Worm (Caenorhabditis elegans) whole organism, L4 larva: Measurements from ENCODE around the gene C16D9.1.

Experiments used
- F26F4.8 ChIP-seq: fragments of 200-800 bp; sonication (Bioruptor generic); conservative IDR thresholded peaks from 2 replicates; pipeline ENCODE4 v1.3.6; 2022; ENCODE audit warnings: missing genetic modification characterization, missing compliant biosample characterization
- F44E2.7 ChIP-seq: fragments of 200-800 bp; sonication (Bioruptor generic); IDR thresholded peaks from 2 replicates; pipeline ENCODE4 v2.1.2; 2022; ENCODE audit warnings: missing genetic modification characterization, missing compliant biosample characterization
- R02D3.7 ChIP-seq: fragments of 150-350 bp; sonication (generic microtip); optimal IDR thresholded peaks from 3 replicates; lab custom pipeline; 2014; ENCODE audit warnings: missing biosample characterization, missing genetic modification characterization
- Y5F2A.4 ChIP-seq: fragments of 200-800 bp; sonication (Bioruptor generic); optimal IDR thresholded peaks from 2 replicates; lab custom pipeline; 2018; ENCODE audit warnings: mild to moderate bottlenecking, missing genetic modification characterization, missing compliant biosample characterization
- ZK546.5 ChIP-seq, 2 experiments: sonication (generic microtip); optimal IDR thresholded peaks; 2 replicates each; lab custom pipeline; 2017; ENCODE audit warnings: missing biosample characterization in 2 of 2, missing genetic modification characterization in 2 of 2
- aha-1 ChIP-seq: fragments of 150-350 bp; peaks from one replicate; lab custom pipeline; 2014; ENCODE audit warnings: missing biosample characterization, missing genetic modification characterization
- ama-1 ChIP-seq: fragments of 150-350 bp; optimal IDR thresholded peaks from 2 replicates; lab custom pipeline; 2014; ENCODE audit warnings: inconsistent platforms, mixed read lengths
- ceh-20 ChIP-seq: fragments of 200-800 bp; sonication (Bioruptor generic); IDR thresholded peaks from 2 replicates; pipeline ENCODE4 v1.3.6; 2022; ENCODE audit warnings: missing genetic modification reagents, missing genetic modification characterization, missing compliant biosample characterization
- ceh-62 ChIP-seq: sonication (generic microtip); optimal IDR thresholded peaks from 2 replicates; lab custom pipeline; 2017; ENCODE audit warnings: missing biosample characterization, missing genetic modification characterization
- ceh-82 ChIP-seq: sonication (generic microtip); optimal IDR thresholded peaks from 2 replicates; lab custom pipeline; 2017; ENCODE audit warnings: missing biosample characterization, missing genetic modification characterization
- cey-2 ChIP-seq: sonication (generic microtip); optimal IDR thresholded peaks from 3 replicates; lab custom pipeline; 2017; ENCODE audit warnings: missing genetic modification characterization, mild to moderate bottlenecking, missing compliant biosample characterization, antibody characterized with exemption, borderline replicate concordance; ENCODE audit not compliant: insufficient read depth
- daf-16 ChIP-seq, 3 experiments: sonication (generic microtip); optimal IDR thresholded peaks; 2 replicates each; lab custom pipeline; 2016 to 2017; ENCODE audit warnings: missing genetic modification characterization in 3 of 3, missing genetic modification reagents in 3 of 3, mild to moderate bottlenecking in 2 of 3, missing compliant biosample characterization in 2 of 3, missing biosample characterization in 1 of 3, moderate library complexity in 1 of 3
- daf-19 ChIP-seq: fragments of 200-800 bp; sonication (Bioruptor generic); conservative IDR thresholded peaks from 2 replicates; pipeline ENCODE4 v1.3.6; 2022; ENCODE audit warnings: missing genetic modification characterization, missing compliant biosample characterization
- dmd-6 ChIP-seq: fragments of 200-800 bp; sonication (Bioruptor generic); IDR thresholded peaks from 2 replicates; pipeline ENCODE4 v1.3.6; 2022; ENCODE audit warnings: missing genetic modification reagents, missing genetic modification characterization, missing compliant biosample characterization
- dve-1 ChIP-seq: sonication (generic microtip); optimal IDR thresholded peaks from 2 replicates; lab custom pipeline; 2017; ENCODE audit warnings: antibody characterized with exemption, mild to moderate bottlenecking, missing genetic modification characterization, missing compliant biosample characterization; ENCODE audit not compliant: insufficient read depth
- fkh-10 ChIP-seq: fragments of 150-350 bp; optimal IDR thresholded peaks from 2 replicates; lab custom pipeline; 2014; ENCODE audit warnings: missing biosample characterization, missing genetic modification reagents, missing genetic modification characterization
- fos-1 ChIP-seq: fragments of 150-350 bp; optimal IDR thresholded peaks from 2 replicates; lab custom pipeline; 2014; ENCODE audit warnings: missing biosample characterization, missing genetic modification characterization
- hlh-11 ChIP-seq: fragments of 200-800 bp; sonication (Bioruptor generic); optimal IDR thresholded peaks from 2 replicates; lab custom pipeline; 2018; ENCODE audit warnings: mild to moderate bottlenecking, missing genetic modification characterization, missing compliant biosample characterization
- hlh-30 ChIP-seq: sonication (generic microtip); optimal IDR thresholded peaks from 2 replicates; lab custom pipeline; 2017; ENCODE audit warnings: antibody characterized with exemption, mild to moderate bottlenecking, missing genetic modification characterization, missing compliant biosample characterization; ENCODE audit not compliant: insufficient read depth
- lim-7 ChIP-seq: fragments of 200-800 bp; sonication (Bioruptor generic); IDR thresholded peaks from 2 replicates; pipeline ENCODE4 v1.3.6; 2022; ENCODE audit warnings: missing genetic modification characterization, missing compliant biosample characterization
- lin-13 ChIP-seq: fragments of 150-350 bp; optimal IDR thresholded peaks from 2 replicates; lab custom pipeline; 2014; ENCODE audit warnings: missing biosample characterization, missing genetic modification reagents, missing genetic modification characterization
- lin-15B ChIP-seq: fragments of 150-350 bp; sonication (generic microtip); optimal IDR thresholded peaks from 3 replicates; lab custom pipeline; 2014; ENCODE audit warnings: missing biosample characterization, missing genetic modification characterization
- lin-38 ChIP-seq: fragments of 200-800 bp; sonication (Bioruptor generic); IDR thresholded peaks from 2 replicates; pipeline ENCODE4 v1.3.6; 2022; ENCODE audit warnings: missing genetic modification reagents, missing genetic modification characterization, missing compliant biosample characterization
- lir-3 ChIP-seq: sonication (generic microtip); optimal IDR thresholded peaks from 2 replicates; lab custom pipeline; 2016; ENCODE audit warnings: mild to moderate bottlenecking, missing genetic modification characterization, missing compliant biosample characterization
- nhr-28 ChIP-seq: fragments of 150-350 bp; optimal IDR thresholded peaks from 2 replicates; lab custom pipeline; 2014; ENCODE audit warnings: missing biosample characterization, missing genetic modification characterization
- nhr-6 ChIP-seq: fragments of 150-350 bp; optimal IDR thresholded peaks from 2 replicates; lab custom pipeline; 2014; ENCODE audit warnings: missing biosample characterization, missing genetic modification characterization
- nhr-76 ChIP-seq: fragments of 150-350 bp; optimal IDR thresholded peaks from 2 replicates; lab custom pipeline; 2014; ENCODE audit warnings: missing biosample characterization, missing genetic modification characterization
- nhr-77 ChIP-seq: fragments of 150-350 bp; optimal IDR thresholded peaks from 2 replicates; lab custom pipeline; 2014; ENCODE audit warnings: missing biosample characterization, missing genetic modification characterization
- php-3 ChIP-seq: fragments of 200-800 bp; sonication (Bioruptor generic); IDR thresholded peaks from 2 replicates; pipeline ENCODE4 v1.3.6; 2022; ENCODE audit warnings: missing genetic modification reagents, missing genetic modification characterization, missing compliant biosample characterization
- rbr-2 ChIP-seq: sonication (generic microtip); optimal IDR thresholded peaks from 2 replicates; lab custom pipeline; 2016; ENCODE audit warnings: missing genotype, missing genetic modification characterization, missing compliant biosample characterization
- saeg-2 ChIP-seq: fragments of 200-800 bp; sonication (Bioruptor generic); IDR thresholded peaks from 2 replicates; pipeline ENCODE4 v1.3.6; 2022; ENCODE audit warnings: missing genetic modification reagents, missing genetic modification characterization, missing compliant biosample characterization
- sdz-12 ChIP-seq: fragments of 200-800 bp; sonication (Bioruptor generic); optimal IDR thresholded peaks from 2 replicates; lab custom pipeline; 2018; ENCODE audit warnings: mild to moderate bottlenecking, missing genetic modification characterization, missing compliant biosample characterization
- tag-97 ChIP-seq: fragments of 200-800 bp; sonication (Bioruptor generic); IDR thresholded peaks from 2 replicates; pipeline ENCODE4 v1.3.6; 2022; ENCODE audit warnings: missing genetic modification characterization, missing compliant biosample characterization
- unc-62 ChIP-seq, 3 experiments: fragments of 150-350 bp in 1 of 3; sonication (generic microtip); optimal IDR thresholded peaks in 2 of 3; peaks in 1 of 3; 1 replicate in 1 of 3; 2 replicates in 2 of 3; lab custom pipeline; 2014 to 2017; ENCODE audit warnings: missing biosample characterization in 3 of 3, missing genetic modification characterization in 3 of 3, missing genetic modification reagents in 3 of 3, missing genotype in 1 of 3
- zfp-3 ChIP-seq: fragments of 200-800 bp; sonication (Bioruptor generic); conservative IDR thresholded peaks from 2 replicates; pipeline ENCODE4 v1.3.6; 2022; ENCODE audit warnings: missing genetic modification reagents, missing genetic modification characterization, missing compliant biosample characterization
- zip-2 ChIP-seq: fragments of 150-350 bp; optimal IDR thresholded peaks from 2 replicates; lab custom pipeline; 2014; ENCODE audit warnings: missing biosample characterization, missing genetic modification characterization

The C16D9.1 gene

ce11 chrV:8247311-8248105, 11.6 kb upstream of the C16D9.1 start (continued):
- no peak for TF ChIP-seq cey-2 (tag; lab: Kevin White, UChicago)
- peak; percentile 54 for TF ChIP-seq nhr-6 (tag; lab: Kevin White, UChicago)
- no peak for TF ChIP-seq nhr-76 (tag; lab: Kevin White, UChicago)
- peak; percentile 57 for TF ChIP-seq lin-38 (GFP tag; lab: Robert Waterston, UW)
- no peak for TF ChIP-seq saeg-2
- TF ChIP-seq Y5F2A.4 (GFP tag; lab: Kevin White, UChicago) = no peak
- TF ChIP-seq rbr-2 (tag; lab: Kevin White, UChicago) = peak; percentile 56

ce11 chrV:8250208-8250607, 8.9 kb upstream of the C16D9.1 start, which contains the start of gene C16D9.6:
Gene C16D9.6, minus strand, starts transcription at chrV:8250308.
- no peak for TF ChIP-seq fkh-10 (GFP tag; lab: Kevin White, UChicago)
- TF ChIP-seq lin-13 = no peak
- TF ChIP-seq ceh-82 (tag; lab: Kevin White, UChicago) = no peak
- no peak for TF ChIP-seq tag-97 (GFP tag; lab: Robert Waterston, UW)
- no peak for TF ChIP-seq php-3 (GFP tag; lab: Robert Waterston, UW)
- no peak for TF ChIP-seq R02D3.7 (tag; lab: Kevin White, UChicago)
- no peak for TF ChIP-seq lin-38 (GFP tag; lab: Robert Waterston, UW)
- no peak for TF ChIP-seq lin-15B
- TF ChIP-seq ama-1 (lab: Kevin White, UChicago) = no peak
- TF ChIP-seq F26F4.8 (GFP tag; lab: Robert Waterston, UW) = no peak
- TF ChIP-seq daf-19 = no peak
- TF ChIP-seq hlh-11 (tag; lab: Kevin White, UChicago) = no peak
- no peak for TF ChIP-seq unc-62 (GFP tag; optimal IDR thresholded peaks at IDR 0.05 in 1 of 2; lab: Kevin White, UChicago)
- no peak for TF ChIP-seq unc-62 (tag; optimal IDR thresholded peaks at IDR 0.05; lab: Kevin White, UChicago)
- TF ChIP-seq nhr-77 (tag; lab: Kevin White, UChicago) = no peak
- TF ChIP-seq, all 104 proteins: peak for 0

- TF ChIP-seq unc-62 (GFP tag; optimal IDR thresholded peaks at IDR 0.05 in 1 of 2; lab: Kevin White, UChicago) = peak in 1 of 2 experiments; percentile 22
- no peak for TF ChIP-seq unc-62 (tag; optimal IDR thresholded peaks at IDR 0.05; lab: Kevin White, UChicago)
- TF ChIP-seq hlh-30 (tag; lab: Kevin White, UChicago) = peak; percentile 55
- no peak for TF ChIP-seq F44E2.7
These were observed 8.0 kb upstream of the C16D9.1 start for ce11 chrV:8251075-8251474.

ce11 chrV:8252532-8252931, 6.6 kb upstream of the C16D9.1 start:
- TF ChIP-seq lir-3 (tag; lab: Kevin White, UChicago) = no peak
- TF ChIP-seq fos-1 (tag; lab: Kevin White, UChicago) = no peak
- no peak for TF ChIP-seq hlh-11 (tag; lab: Kevin White, UChicago)
- no peak for TF ChIP-seq dve-1 (tag; lab: Kevin White, UChicago)
- no peak for TF ChIP-seq dmd-6 (GFP tag; lab: Robert Waterston, UW)
- TF ChIP-seq zfp-3 (GFP tag; lab: Robert Waterston, UW) = no peak
- TF ChIP-seq ceh-62 = no peak
- no peak for TF ChIP-seq sdz-12 (GFP tag; lab: Kevin White, UChicago)
- peak in 1 of 2 experiments; percentile 18 for TF ChIP-seq unc-62 (GFP tag; optimal IDR thresholded peaks at IDR 0.05 in 1 of 2; lab: Kevin White, UChicago)
- no peak for TF ChIP-seq unc-62 (tag; optimal IDR thresholded peaks at IDR 0.05; lab: Kevin White, UChicago)
- no peak for TF ChIP-seq aha-1 (tag; lab: Kevin White, UChicago)
- no peak for TF ChIP-seq ZK546.5 (tag; optimal IDR thresholded peaks at IDR 0.05; lab: Kevin White, UChicago)
- no peak for TF ChIP-seq zip-2 (tag; lab: Kevin White, UChicago)
- TF ChIP-seq cey-2 (tag; lab: Kevin White, UChicago) = no peak
- TF ChIP-seq ceh-20 (GFP tag; lab: Robert Waterston, UW) = no peak
- TF ChIP-seq nhr-28 (tag; lab: Kevin White, UChicago) = no peak
- no peak for TF ChIP-seq lim-7 (GFP tag; lab: Robert Waterston, UW)
- TF ChIP-seq hlh-30 (tag; lab: Kevin White, UChicago) = peak; percentile 21
- no peak for TF ChIP-seq daf-16 (GFP tag; optimal IDR thresholded peaks at IDR 0.05; lab: Kevin White, UChicago)
- TF ChIP-seq daf-16 (tag; optimal IDR thresholded peaks at IDR 0.05; lab: Kevin White, UChicago) = no peak
